Fruit fly (Drosophila melanogaster) whole organism, adult: ENCODE measurements around the gene tomboy20.
A peak's percentile ranks its signal among the peaks of the same experiment; 100 is the strongest.

Experiments used
- CG11617 ChIP-seq: fragments of 200-800 bp; sonication (Bioruptor generic); optimal IDR thresholded peaks from 2 replicates; lab custom pipeline; 2017; ENCODE audit warnings: mild to moderate bottlenecking, missing biosample characterization, missing genetic modification reagents, missing genetic modification characterization
- CG12768 ChIP-seq: fragments of 200-800 bp; sonication (Bioruptor generic); optimal IDR thresholded peaks from 2 replicates; lab custom pipeline; 2017; ENCODE audit warnings: missing biosample characterization, missing genetic modification characterization, mild to moderate bottlenecking, moderate library complexity, missing genetic modification reagents
- CG14711 ChIP-seq: fragments of 200-800 bp; sonication (Bioruptor generic); optimal IDR thresholded peaks from 2 replicates; lab custom pipeline; 2018; ENCODE audit warnings: missing biosample characterization, mild to moderate bottlenecking, missing genetic modification characterization, moderate library complexity
- CG1620 ChIP-seq: fragments of 200-800 bp; sonication (Bioruptor generic); optimal IDR thresholded peaks from 2 replicates; lab custom pipeline; 2016; ENCODE audit warnings: missing biosample characterization, missing genetic modification characterization
- CG33017 ChIP-seq: fragments of 200-800 bp; sonication (Bioruptor generic); optimal IDR thresholded peaks from 2 replicates; lab custom pipeline; 2018; ENCODE audit warnings: missing biosample characterization, mild to moderate bottlenecking, missing genetic modification characterization, moderate library complexity
- CG5204 ChIP-seq: fragments of 200-800 bp; sonication (Bioruptor generic); optimal IDR thresholded peaks from 2 replicates; lab custom pipeline; 2016; ENCODE audit warnings: missing biosample characterization, missing genetic modification characterization
- CG7045 ChIP-seq: fragments of 200-800 bp; sonication (Bioruptor generic); optimal IDR thresholded peaks from 2 replicates; lab custom pipeline; 2017; ENCODE audit warnings: missing biosample characterization, mild to moderate bottlenecking, missing genetic modification characterization
- CG7101 ChIP-seq: fragments of 200-800 bp; sonication (Bioruptor generic); optimal IDR thresholded peaks from 2 replicates; lab custom pipeline; 2018; ENCODE audit warnings: missing biosample characterization, mild to moderate bottlenecking, missing genetic modification characterization, moderate library complexity
- Clk ChIP-seq: fragments of 200-800 bp; sonication (Bioruptor generic); optimal IDR thresholded peaks from 2 replicates; lab custom pipeline; 2017; ENCODE audit warnings: missing biosample characterization, missing genetic modification characterization
- Crg-1 ChIP-seq: fragments of 200-800 bp; sonication (Bioruptor generic); optimal IDR thresholded peaks from 2 replicates; lab custom pipeline; 2016; ENCODE audit warnings: missing biosample characterization, missing genetic modification characterization
- Hr96 ChIP-seq: fragments of 200-800 bp; sonication (Bioruptor generic); optimal IDR thresholded peaks from 2 replicates; lab custom pipeline; 2016; ENCODE audit warnings: missing biosample characterization, missing genetic modification characterization
- Mnt ChIP-seq: fragments of 200-800 bp; sonication (Bioruptor generic); optimal IDR thresholded peaks from 2 replicates; lab custom pipeline; 2016; ENCODE audit warnings: missing biosample characterization, mild to moderate bottlenecking, missing genetic modification characterization
- bab1 ChIP-seq: fragments of 200-800 bp; sonication (Bioruptor generic); optimal IDR thresholded peaks from 3 replicates; lab custom pipeline; 2019; ENCODE audit warnings: missing biosample characterization, mild to moderate bottlenecking, missing genetic modification characterization, moderate library complexity
- cic ChIP-seq: fragments of 200-800 bp; sonication (Bioruptor generic); optimal IDR thresholded peaks from 2 replicates; lab custom pipeline; 2017; ENCODE audit warnings: missing biosample characterization, mild to moderate bottlenecking, missing genetic modification characterization, moderate library complexity
- cnc ChIP-seq, 2 experiments: fragments of >200 bp; optimal IDR thresholded peaks; 2 replicates each; lab custom pipeline; 2017
- kay ChIP-seq: fragments of 200-800 bp; sonication (Bioruptor generic); peaks from one replicate; lab custom pipeline; 2016; ENCODE audit warnings: missing biosample characterization, missing genetic modification characterization, borderline replicate concordance
- ovo ChIP-seq: fragments of 200-800 bp; sonication (Bioruptor generic); optimal IDR thresholded peaks from 2 replicates; lab custom pipeline; 2016; ENCODE audit warnings: missing biosample characterization, missing genetic modification characterization
- pad ChIP-seq: fragments of 200-800 bp; sonication (Bioruptor generic); optimal IDR thresholded peaks from 3 replicates; lab custom pipeline; 2017; ENCODE audit warnings: missing biosample characterization, missing genetic modification characterization, mild to moderate bottlenecking, moderate library complexity, missing genetic modification reagents
- tj ChIP-seq: fragments of 200-800 bp; sonication (Bioruptor generic); optimal IDR thresholded peaks from 3 replicates; lab custom pipeline; 2017; ENCODE audit warnings: missing biosample characterization, mild to moderate bottlenecking, missing genetic modification characterization, moderate library complexity
- toe ChIP-seq: fragments of 200-800 bp; sonication (Bioruptor generic); optimal IDR thresholded peaks from 2 replicates; lab custom pipeline; 2016; ENCODE audit warnings: missing biosample characterization, missing genetic modification characterization

The tomboy20 gene

DNA sequence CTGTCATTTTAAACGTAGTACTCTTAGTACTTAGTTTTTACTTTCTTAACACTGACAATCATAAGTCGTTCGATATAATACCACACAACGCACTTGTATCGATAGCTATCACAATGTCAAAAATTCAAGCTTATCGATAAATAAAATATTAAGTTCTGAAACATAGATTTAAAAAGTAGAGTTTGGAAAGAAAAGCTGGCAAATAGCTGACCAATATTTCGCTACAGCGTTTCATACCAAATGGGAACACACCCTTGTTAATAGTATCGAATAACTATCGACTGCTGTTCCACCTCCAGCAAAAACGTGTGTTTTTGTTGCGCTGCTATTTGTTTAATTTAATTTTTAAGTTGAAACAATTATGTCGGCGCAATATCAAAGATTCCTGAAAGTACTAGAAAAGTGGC lies 39.4 kb downstream of the tomboy20 start, which contains the start of the genes pug, CG14683 and CG46459:
Gene pug (plus strand): TSS at position 164 of the 407 bp plus-strand sequence.
Gene CG14683 (plus strand): TSS at position 277 of the 407 bp plus-strand sequence.
Gene CG46459 (plus strand): TSS at position 277 of the 407 bp plus-strand sequence.
- TF ChIP-seq toe (GFP tag; lab: Kevin White, UChicago): peak; percentile 45
- no peak for TF ChIP-seq ovo (GFP tag; lab: Kevin White, UChicago)
- TF ChIP-seq CG14711 (tag; lab: Kevin White, UChicago): peak; percentile 15
- TF ChIP-seq CG1620: peak; percentile 46
- TF ChIP-seq CG11617 (GFP tag; lab: Kevin White, UChicago): no peak
- TF ChIP-seq Hr96: peak; percentile 53
- no peak for TF ChIP-seq Clk
- peak; percentile 18 for TF ChIP-seq CG7101 (tag; lab: Kevin White, UChicago)
- peak; percentile 22 for TF ChIP-seq pad
- no peak for TF ChIP-seq cic
- no peak for TF ChIP-seq cnc (optimal IDR thresholded peaks at IDR 0.05; lab: Kevin White, UChicago)
- TF ChIP-seq CG5204 (GFP tag; lab: Kevin White, UChicago): peak; percentile 19
- TF ChIP-seq CG12768 (GFP tag; lab: Kevin White, UChicago): no peak
- peak; percentile 56 for TF ChIP-seq Mnt (GFP tag; lab: Kevin White, UChicago)
- no peak for TF ChIP-seq tj (GFP tag; lab: Kevin White, UChicago)
- no peak for TF ChIP-seq CG7045 (GFP tag; lab: Kevin White, UChicago)
- no peak for TF ChIP-seq CG33017 (tag; lab: Kevin White, UChicago)
- peak; percentile 11 for TF ChIP-seq bab1
- TF ChIP-seq Crg-1: peak; percentile 28
- TF ChIP-seq kay: peak; percentile 68

DNA sequence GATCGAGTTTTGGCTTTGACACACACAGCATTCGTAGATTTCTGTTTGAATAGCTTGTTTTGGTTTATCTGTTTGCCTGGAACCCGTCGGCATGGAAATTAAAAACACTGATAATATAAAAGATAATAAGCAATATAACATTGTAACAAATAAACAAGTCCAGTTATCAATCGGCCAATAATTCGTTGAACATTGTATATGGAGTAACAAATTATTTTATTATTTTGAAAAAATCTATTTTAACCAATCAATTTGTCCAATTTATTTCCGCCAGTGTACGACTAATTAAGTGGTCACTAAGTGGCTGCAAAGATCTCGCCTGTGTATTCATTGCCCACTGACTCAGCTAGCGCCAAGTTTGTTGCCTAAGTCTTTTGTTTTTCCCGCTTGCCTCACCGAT lies 46.9 kb downstream of the tomboy20 start:
- TF ChIP-seq CG11617 (GFP tag; lab: Kevin White, UChicago): no peak
- TF ChIP-seq CG14711 (tag; lab: Kevin White, UChicago): no peak
- TF ChIP-seq CG5204 (GFP tag; lab: Kevin White, UChicago): no peak
- no peak for TF ChIP-seq Hr96
- TF ChIP-seq Clk: no peak
- TF ChIP-seq kay: no peak
- no peak for TF ChIP-seq ovo (GFP tag; lab: Kevin White, UChicago)
- no peak for TF ChIP-seq Mnt (GFP tag; lab: Kevin White, UChicago)
- TF ChIP-seq toe (GFP tag; lab: Kevin White, UChicago): no peak
- TF ChIP-seq tj (GFP tag; lab: Kevin White, UChicago): no peak
- no peak for TF ChIP-seq CG33017 (tag; lab: Kevin White, UChicago)
- TF ChIP-seq pad: no peak
- no peak for TF ChIP-seq cic
- no peak for TF ChIP-seq CG1620
- TF ChIP-seq CG12768 (GFP tag; lab: Kevin White, UChicago): no peak

dm6 chr3R:10688160-10688559 lies 47.6 kb downstream of the tomboy20 start:
- TF ChIP-seq CG33017 (tag; lab: Kevin White, UChicago) (no peak), Clk (no peak)

- TF ChIP-seq ovo (GFP tag; lab: Kevin White, UChicago): no peak
- no peak for TF ChIP-seq Clk
- TF ChIP-seq CG11617 (GFP tag; lab: Kevin White, UChicago): no peak
- TF ChIP-seq CG14711 (tag; lab: Kevin White, UChicago): no peak
- TF ChIP-seq cnc (optimal IDR thresholded peaks at IDR 0.05; lab: Kevin White, UChicago): no peak
- TF ChIP-seq toe (GFP tag; lab: Kevin White, UChicago): no peak
- TF ChIP-seq CG12768 (GFP tag; lab: Kevin White, UChicago): no peak
- TF ChIP-seq cic: no peak
- TF ChIP-seq Mnt (GFP tag; lab: Kevin White, UChicago): no peak
- no peak for TF ChIP-seq CG5204 (GFP tag; lab: Kevin White, UChicago)
- TF ChIP-seq CG7101 (tag; lab: Kevin White, UChicago): no peak
- TF ChIP-seq kay: no peak
- TF ChIP-seq pad: no peak
- no peak for TF ChIP-seq CG7045 (GFP tag; lab: Kevin White, UChicago)
- no peak for TF ChIP-seq bab1
- TF ChIP-seq tj (GFP tag; lab: Kevin White, UChicago): no peak
These were observed 48.4 kb downstream of the tomboy20 start for dm6 chr3R:10687312-10687711.

dm6 chr3R:10686307-10687094 lies 49.3 kb downstream of the tomboy20 start, which contains the start of gene Skel:
TSS of gene Skel (plus strand) at chr3R:10686943.
- no peak for TF ChIP-seq CG7101 (tag; lab: Kevin White, UChicago)
- TF ChIP-seq cnc (optimal IDR thresholded peaks at IDR 0.05; lab: Kevin White, UChicago): no peak
- no peak for TF ChIP-seq kay
